Fruit fly (Drosophila melanogaster) whole organism, prepupa: ENCODE results near the gene CG15408.

Source experiments
- Blimp-1 ChIP-seq: fragments of 200-800 bp; sonication (Bioruptor generic); optimal IDR thresholded peaks from 3 replicates; lab custom pipeline; 2017; ENCODE audit warnings: missing biosample characterization, missing genetic modification characterization, mild to moderate bottlenecking, moderate library complexity, missing genetic modification reagents
- CG10631 ChIP-seq: fragments of 200-800 bp; sonication (Bioruptor generic); optimal IDR thresholded peaks from 2 replicates; lab custom pipeline; 2016; ENCODE audit warnings: missing biosample characterization, missing genetic modification characterization
- CG10669 ChIP-seq: fragments of 200-800 bp; sonication (Bioruptor generic); optimal IDR thresholded peaks from 3 replicates; lab custom pipeline; 2018; ENCODE audit warnings: missing biosample characterization, mild to moderate bottlenecking, missing genetic modification characterization, moderate library complexity
- CG11294 ChIP-seq: fragments of 200-800 bp; sonication (Bioruptor generic); IDR thresholded peaks from 2 replicates; pipeline ENCODE4 v1.3.6; 2022; ENCODE audit warnings: missing biosample characterization, missing genetic modification characterization
- CG11762 ChIP-seq: fragments of 200-800 bp; sonication (Bioruptor generic); optimal IDR thresholded peaks from 3 replicates; lab custom pipeline; 2016; ENCODE audit warnings: missing biosample characterization, missing genetic modification characterization; ENCODE audit not compliant: insufficient read depth
- CG11902 ChIP-seq: fragments of 200-800 bp; sonication (Bioruptor generic); optimal IDR thresholded peaks from 3 replicates; lab custom pipeline; 2016; ENCODE audit warnings: missing biosample characterization, missing genetic modification characterization
- CG15336 ChIP-seq: fragments of 200-800 bp; sonication (Bioruptor generic); IDR thresholded peaks from 2 replicates; pipeline ENCODE4 v1.3.6; 2022; ENCODE audit warnings: missing biosample characterization, missing genetic modification characterization
- CG1621 ChIP-seq: fragments of 200-800 bp; sonication (Bioruptor generic); optimal IDR thresholded peaks from 3 replicates; lab custom pipeline; 2018; ENCODE audit warnings: missing biosample characterization, mild to moderate bottlenecking, missing genetic modification characterization
- CG16779 ChIP-seq: fragments of 200-800 bp; sonication (Bioruptor generic); optimal IDR thresholded peaks from 3 replicates; lab custom pipeline; 2017; ENCODE audit warnings: missing biosample characterization, mild to moderate bottlenecking, missing genetic modification characterization
- CG3032 ChIP-seq: fragments of 200-800 bp; optimal IDR thresholded peaks from 2 replicates; lab custom pipeline; 2019; ENCODE audit warnings: missing biosample characterization, mild to moderate bottlenecking, missing genetic modification characterization, moderate library complexity
- CG31627 ChIP-seq: fragments of 200-800 bp; sonication (Bioruptor generic); optimal IDR thresholded peaks from 3 replicates; lab custom pipeline; 2016; ENCODE audit warnings: missing biosample characterization, missing genetic modification characterization
- CG34406 ChIP-seq: fragments of 200-800 bp; sonication (Bioruptor generic); optimal IDR thresholded peaks from 3 replicates; lab custom pipeline; 2016; ENCODE audit warnings: missing biosample characterization, missing genetic modification characterization
- CG3919 ChIP-seq: fragments of 200-800 bp; sonication (Bioruptor generic); optimal IDR thresholded peaks from 3 replicates; lab custom pipeline; 2016; ENCODE audit warnings: missing biosample characterization, missing genetic modification characterization
- CG4318 ChIP-seq: fragments of 200-800 bp; sonication (Bioruptor generic); optimal IDR thresholded peaks from 3 replicates; lab custom pipeline; 2017; ENCODE audit warnings: missing biosample characterization, mild to moderate bottlenecking, missing genetic modification characterization
- CG6163 ChIP-seq: fragments of 200-800 bp; sonication (Bioruptor generic); IDR thresholded peaks from 3 replicates; pipeline ENCODE4 v1.3.6; 2022; ENCODE audit warnings: missing biosample characterization, missing genetic modification characterization
- CG6276 ChIP-seq: fragments of 200-800 bp; sonication (Bioruptor generic); optimal IDR thresholded peaks from 2 replicates; lab custom pipeline; 2017; ENCODE audit warnings: missing biosample characterization, mild to moderate bottlenecking, missing genetic modification characterization
- CG6792 ChIP-seq: fragments of 200-800 bp; sonication (Bioruptor generic); optimal IDR thresholded peaks from 3 replicates; lab custom pipeline; 2016; ENCODE audit warnings: missing biosample characterization, missing genetic modification characterization
- CG6808 ChIP-seq: fragments of 200-800 bp; sonication (Bioruptor generic); optimal IDR thresholded peaks from 3 replicates; lab custom pipeline; 2017; ENCODE audit warnings: missing biosample characterization, missing genetic modification characterization, mild to moderate bottlenecking, moderate library complexity, missing genetic modification reagents
- CG6854 ChIP-seq: fragments of 200-800 bp; sonication (Bioruptor generic); optimal IDR thresholded peaks from 2 replicates; lab custom pipeline; 2017; ENCODE audit warnings: missing biosample characterization, mild to moderate bottlenecking, missing genetic modification characterization
- CG7368 ChIP-seq: fragments of 200-800 bp; sonication (Bioruptor generic); optimal IDR thresholded peaks from 3 replicates; lab custom pipeline; 2016; ENCODE audit warnings: missing biosample characterization, missing genetic modification characterization
- CG8119 ChIP-seq: fragments of 200-800 bp; sonication (Bioruptor generic); IDR thresholded peaks from 3 replicates; pipeline ENCODE4 v1.3.6; 2022; ENCODE audit warnings: missing biosample characterization, missing genetic modification characterization
- CG8319 ChIP-seq: fragments of 200-800 bp; sonication (Bioruptor generic); optimal IDR thresholded peaks from 3 replicates; lab custom pipeline; 2016; ENCODE audit warnings: missing biosample characterization, missing genetic modification characterization
- CG8632 ChIP-seq: fragments of 200-800 bp; sonication (Bioruptor generic); optimal IDR thresholded peaks from 3 replicates; lab custom pipeline; 2016; ENCODE audit warnings: missing biosample characterization, missing genetic modification characterization
- CG9139 ChIP-seq: fragments of 200-800 bp; sonication (Bioruptor generic); optimal IDR thresholded peaks from 3 replicates; lab custom pipeline; 2017; ENCODE audit warnings: missing biosample characterization, mild to moderate bottlenecking, missing genetic modification characterization
- Eip75B ChIP-seq: fragments of 200-800 bp; sonication (Bioruptor generic); optimal IDR thresholded peaks from 3 replicates; lab custom pipeline; 2016; ENCODE audit warnings: missing biosample characterization, missing genetic modification characterization
- Eip78C ChIP-seq: fragments of 200-800 bp; sonication (Bioruptor generic); peaks from one replicate; lab custom pipeline; 2016; ENCODE audit warnings: missing biosample characterization, missing genetic modification characterization
- Ets21C ChIP-seq: fragments of 200-800 bp; sonication (Bioruptor generic); optimal IDR thresholded peaks from 3 replicates; lab custom pipeline; 2016; ENCODE audit warnings: missing biosample characterization, missing genetic modification characterization
- Ets96B ChIP-seq: fragments of 200-800 bp; optimal IDR thresholded peaks from 2 replicates; lab custom pipeline; 2019; ENCODE audit warnings: missing biosample characterization, mild to moderate bottlenecking, missing genetic modification characterization, moderate library complexity
- Hr39 ChIP-seq: fragments of 200-800 bp; sonication (Bioruptor generic); optimal IDR thresholded peaks from 2 replicates; lab custom pipeline; 2016; ENCODE audit warnings: missing biosample characterization, missing genetic modification characterization
- Hr4 ChIP-seq: fragments of 200-800 bp; sonication (Bioruptor generic); optimal IDR thresholded peaks from 3 replicates; lab custom pipeline; 2016; ENCODE audit warnings: missing biosample characterization, missing genetic modification characterization
- Lpt ChIP-seq: fragments of 200-800 bp; sonication (Bioruptor generic); optimal IDR thresholded peaks from 3 replicates; lab custom pipeline; 2016; ENCODE audit warnings: missing biosample characterization, missing genetic modification characterization
- OdsH ChIP-seq: fragments of 200-800 bp; sonication (Bioruptor generic); optimal IDR thresholded peaks from 3 replicates; lab custom pipeline; 2016; ENCODE audit warnings: missing biosample characterization, missing genetic modification characterization
- Smox ChIP-seq: fragments of 200-800 bp; sonication (Bioruptor generic); optimal IDR thresholded peaks from 3 replicates; lab custom pipeline; 2016; ENCODE audit warnings: missing biosample characterization, missing genetic modification characterization
- Sox102F ChIP-seq: fragments of 200-800 bp; sonication (Bioruptor generic); optimal IDR thresholded peaks from 2 replicates; lab custom pipeline; 2016; ENCODE audit warnings: missing biosample characterization, mild to moderate bottlenecking, missing genetic modification characterization
- Sox14 ChIP-seq: fragments of 200-800 bp; sonication (Bioruptor generic); optimal IDR thresholded peaks from 3 replicates; lab custom pipeline; 2016; ENCODE audit warnings: missing biosample characterization, missing genetic modification characterization
- Sox15 ChIP-seq: fragments of 200-800 bp; sonication (Bioruptor generic); optimal IDR thresholded peaks from 3 replicates; lab custom pipeline; 2016; ENCODE audit warnings: missing biosample characterization, missing genetic modification characterization
- achi ChIP-seq: fragments of 200-800 bp; sonication (Bioruptor generic); optimal IDR thresholded peaks from 3 replicates; lab custom pipeline; 2016; ENCODE audit warnings: missing biosample characterization, missing genetic modification characterization
- acj6 ChIP-seq: fragments of 200-800 bp; sonication (Bioruptor generic); optimal IDR thresholded peaks from 3 replicates; lab custom pipeline; 2016; ENCODE audit warnings: missing biosample characterization, missing genetic modification characterization
- cyc ChIP-seq: fragments of 200-800 bp; sonication (Bioruptor generic); optimal IDR thresholded peaks from 3 replicates; lab custom pipeline; 2016; ENCODE audit warnings: missing biosample characterization, missing genetic modification characterization
- dac ChIP-seq: fragments of 200-800 bp; sonication (Bioruptor generic); optimal IDR thresholded peaks from 2 replicates; lab custom pipeline; 2017; ENCODE audit warnings: missing biosample characterization, mild to moderate bottlenecking, missing genetic modification characterization
- dsx ChIP-seq: fragments of 200-800 bp; optimal IDR thresholded peaks from 3 replicates; lab custom pipeline; 2019; ENCODE audit warnings: missing biosample characterization, mild to moderate bottlenecking, missing genetic modification characterization, moderate library complexity; ENCODE audit not compliant: poor library complexity, severe bottlenecking
- eg ChIP-seq: fragments of 200-800 bp; sonication (Bioruptor generic); IDR thresholded peaks from 3 replicates; pipeline ENCODE4 v1.3.6; 2022; ENCODE audit warnings: missing biosample characterization, missing genetic modification characterization
- esn ChIP-seq: fragments of 200-800 bp; sonication (Bioruptor generic); optimal IDR thresholded peaks from 2 replicates; lab custom pipeline; 2016; ENCODE audit warnings: missing biosample characterization, mild to moderate bottlenecking, missing genetic modification characterization, moderate library complexity
- fd59A ChIP-seq: fragments of 200-800 bp; sonication (Bioruptor generic); optimal IDR thresholded peaks from 2 replicates; lab custom pipeline; 2017; ENCODE audit warnings: missing biosample characterization, mild to moderate bottlenecking, missing genetic modification characterization, missing genetic modification reagents
- fd85E ChIP-seq: fragments of 200-800 bp; sonication (Bioruptor generic); optimal IDR thresholded peaks from 3 replicates; lab custom pipeline; 2016; ENCODE audit warnings: missing biosample characterization, missing genetic modification characterization
- fkh ChIP-seq: fragments of 200-800 bp; sonication (Bioruptor generic); optimal IDR thresholded peaks from 3 replicates; lab custom pipeline; 2017; ENCODE audit warnings: missing biosample characterization, mild to moderate bottlenecking, missing genetic modification characterization, moderate library complexity
- lz ChIP-seq: fragments of 200-800 bp; sonication (Bioruptor generic); optimal IDR thresholded peaks from 3 replicates; lab custom pipeline; 2016; ENCODE audit warnings: missing biosample characterization, missing genetic modification characterization
- net ChIP-seq: fragments of 200-800 bp; sonication (Bioruptor generic); optimal IDR thresholded peaks from 3 replicates; lab custom pipeline; 2016; ENCODE audit warnings: missing biosample characterization, missing genetic modification characterization
- pdm3 ChIP-seq: fragments of 200-800 bp; sonication (Bioruptor generic); optimal IDR thresholded peaks from 3 replicates; lab custom pipeline; 2016; ENCODE audit warnings: missing biosample characterization, missing genetic modification characterization
- spab ChIP-seq: fragments of 200-800 bp; sonication (Bioruptor generic); optimal IDR thresholded peaks from 2 replicates; lab custom pipeline; 2017; ENCODE audit warnings: missing biosample characterization, mild to moderate bottlenecking, missing genetic modification characterization, missing genetic modification reagents
- ss ChIP-seq, 2 experiments: fragments of 200-800 bp; sonication (Bioruptor generic); optimal IDR thresholded peaks; 2 replicates in 1 of 2; 3 replicates in 1 of 2; lab custom pipeline; 2017 to 2018; ENCODE audit warnings: mild to moderate bottlenecking in 2 of 2, missing biosample characterization in 2 of 2, missing genetic modification characterization in 2 of 2, moderate library complexity in 1 of 2
- topi ChIP-seq: fragments of 200-800 bp; sonication (Bioruptor generic); optimal IDR thresholded peaks from 3 replicates; lab custom pipeline; 2016; ENCODE audit warnings: missing biosample characterization, missing genetic modification characterization
- vri ChIP-seq: fragments of 200-800 bp; sonication (Bioruptor generic); optimal IDR thresholded peaks from 3 replicates; lab custom pipeline; 2016; ENCODE audit warnings: missing biosample characterization, mild to moderate bottlenecking, missing genetic modification characterization

The CG15408 gene

dm6 chr2L:3299803-3300202 lies 32.8 kb upstream of the CG15408 start:
- TF ChIP-seq CG8119 (no peak), CG7368 (no peak), dac (GFP tag; lab: Kevin White, UChicago) (no peak), CG15336 (GFP tag; lab: Robert Waterston, UW) (no peak), Eip75B (no peak), CG6854 (GFP tag; lab: Kevin White, UChicago) (no peak), pdm3 (GFP tag; lab: Kevin White, UChicago) (peak; percentile 11), spab (peak; percentile 26), CG6792 (GFP tag; lab: Kevin White, UChicago) (no peak), Lpt (peak; percentile 30), vri (GFP tag; lab: Kevin White, UChicago) (no peak), CG6163 (GFP tag; lab: Robert Waterston, UW) (0 out of 3 replicates have a peak, but pooled peaks have one; percentile 33), CG11294 (GFP tag; lab: Robert Waterston, UW) (no peak), Hr39 (GFP tag; lab: Kevin White, UChicago) (no peak), Sox14 (peak; percentile 34), cyc (no peak), CG4318 (no peak), CG3032 (tag; lab: Kevin White, UChicago) (no peak), esn (GFP tag; lab: Kevin White, UChicago) (no peak), CG3919 (no peak), fd59A (GFP tag; lab: Kevin White, UChicago) (no peak), CG11902 (no peak), CG10631 (GFP tag; lab: Kevin White, UChicago) (peak; percentile 14), eg (GFP tag; lab: Robert Waterston, UW) (no peak), Hr4 (GFP tag; lab: Kevin White, UChicago) (peak; percentile 13), CG10669 (GFP tag; lab: Kevin White, UChicago) (peak; percentile 27), CG8632 (GFP tag; lab: Kevin White, UChicago) (no peak), acj6 (peak; percentile 19), Blimp-1 (GFP tag; lab: Kevin White, UChicago) (no peak), CG9139 (peak; percentile 5), CG11762 (no peak), dsx (GFP tag; lab: Kevin White, UChicago) (no peak), fkh (GFP tag; lab: Kevin White, UChicago) (peak; percentile 22), topi (GFP tag; lab: Kevin White, UChicago) (no peak), Ets96B (peak; percentile 15), lz (GFP tag; lab: Kevin White, UChicago) (no peak), net (GFP tag; lab: Kevin White, UChicago) (peak; percentile 22), Ets21C (no peak), CG6276 (GFP tag; lab: Kevin White, UChicago) (peak; percentile 35), fd85E (GFP tag; lab: Kevin White, UChicago) (no peak), CG31627 (no peak), CG34406 (no peak), achi (GFP tag; lab: Kevin White, UChicago) (no peak), OdsH (GFP tag; lab: Kevin White, UChicago) (peak; percentile 5), Sox102F (GFP tag; lab: Kevin White, UChicago) (no peak), CG6808 (GFP tag; lab: Kevin White, UChicago) (peak; percentile 46), CG1621 (tag; lab: Kevin White, UChicago) (no peak), CG8319 (GFP tag; lab: Kevin White, UChicago) (no peak), CG16779 (no peak), Eip78C (GFP tag; lab: Kevin White, UChicago) (peak; percentile 62), Sox15 (no peak), ss (GFP tag; optimal IDR thresholded peaks at IDR 0.05; lab: Kevin White, UChicago) (peak; percentile 31 to 54), Smox (GFP tag; lab: Kevin White, UChicago) (no peak)
